Worm (Caenorhabditis elegans): ENCODE measurements around the gene srh-68.

The srh-68 gene

DNA sequence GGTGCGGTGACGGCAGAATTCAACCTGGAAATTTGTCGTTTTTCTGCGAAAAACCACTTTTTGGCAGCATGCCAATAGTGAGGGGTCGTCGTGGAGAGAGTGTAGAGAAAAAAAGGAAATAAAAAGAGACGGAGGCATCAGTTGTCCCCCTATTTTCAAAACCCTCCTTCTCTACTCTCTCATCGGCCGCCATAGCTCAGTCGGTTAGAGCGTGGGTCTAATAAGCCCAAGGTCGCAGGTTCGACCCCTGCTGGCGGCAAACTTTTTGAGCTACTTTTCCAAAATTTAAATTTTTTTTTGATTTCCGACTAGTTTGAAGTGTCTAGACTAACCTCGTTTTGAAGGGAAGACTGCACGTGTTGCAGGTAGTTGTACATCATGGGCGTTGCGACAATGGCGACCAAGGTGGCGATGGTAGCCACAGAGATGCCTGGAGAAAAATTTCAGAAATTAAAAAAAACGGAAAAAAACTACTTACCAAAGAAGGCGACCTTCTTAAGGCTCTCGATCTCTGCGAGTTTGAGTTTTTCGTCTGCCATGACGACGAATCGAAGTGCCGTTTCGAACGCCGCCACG, 12.5 kb upstream of the srh-68 start, which contains the start of gene col-85:
col-85 (minus strand) TSS at position 540 of the 576 bp plus-strand sequence.
- TF ChIP-seq ceh-2 (tag; optimal IDR thresholded peaks at IDR 0.05) (peak; percentile 88), hlh-8 (tag; optimal IDR thresholded peaks at IDR 0.05) (peak; percentile 90), unc-86 (tag; optimal IDR thresholded peaks at IDR 0.05) (peak; percentile 84), pat-9 (tag; optimal IDR thresholded peaks at IDR 0.05) (peak; percentile 94), pros-1 (tag; optimal IDR thresholded peaks at IDR 0.05) (no peak), pag-3 (tag; optimal IDR thresholded peaks at IDR 0.05; ENCODE audit: borderline replicate concordance) (peak; percentile 89), K02D7.2 (tag; optimal IDR thresholded peaks at IDR 0.05) (peak; percentile 95), T23F11.4 (GFP tag; optimal IDR thresholded peaks at IDR 0.05) (peak; percentile 97), sox-2 (GFP tag; IDR thresholded peaks at IDR 0.05) (peak; percentile 92), gmeb-2 (tag; optimal IDR thresholded peaks at IDR 0.05) (peak; percentile 98), mec-3 (tag; optimal IDR thresholded peaks at IDR 0.05; ENCODE audit: borderline replicate concordance) (peak; percentile 75), ceh-24 (tag; optimal IDR thresholded peaks at IDR 0.05) (peak; percentile 90), odd-2 (tag; optimal IDR thresholded peaks at IDR 0.05) (peak; percentile 79), ref-2 (tag; optimal IDR thresholded peaks at IDR 0.05) (peak; percentile 89), ceh-6 (GFP tag; optimal IDR thresholded peaks at IDR 0.05) (peak; percentile 91), npax-4 (tag; optimal IDR thresholded peaks at IDR 0.05) (peak; percentile 88), ceh-9 (tag; optimal IDR thresholded peaks at IDR 0.05) (peak; percentile 93), K09A11.1 (tag; optimal IDR thresholded peaks at IDR 0.05; ENCODE audit: insufficient read depth) (peak; percentile 88), ztf-16 (tag; optimal IDR thresholded peaks at IDR 0.05) (peak; percentile 95), syd-9 (tag; optimal IDR thresholded peaks at IDR 0.05) (peak; percentile 93), pqm-1 (tag; optimal IDR thresholded peaks at IDR 0.05) (peak; percentile 86), lim-6 (tag; optimal IDR thresholded peaks at IDR 0.05) (peak; percentile 84), ceh-31 (tag; optimal IDR thresholded peaks at IDR 0.05) (peak; percentile 86), fkh-6 (tag; optimal IDR thresholded peaks at IDR 0.05) (peak; percentile 95), rnt-1 (tag; optimal IDR thresholded peaks at IDR 0.05) (peak; percentile 89), elt-4 (tag; optimal IDR thresholded peaks at IDR 0.05) (no peak), lin-11 (tag; optimal IDR thresholded peaks at IDR 0.05) (peak; percentile 87), Y22D7AL.16 (tag; optimal IDR thresholded peaks at IDR 0.05) (peak; percentile 94), zip-5 (tag; optimal IDR thresholded peaks at IDR 0.05) (peak; percentile 83), ama-1 (optimal IDR thresholded peaks at IDR 0.05) (no peak), hlh-13 (GFP tag; optimal IDR thresholded peaks at IDR 0.05) (peak; percentile 94), nfya-1 (tag; optimal IDR thresholded peaks at IDR 0.05) (peak; percentile 84), unc-55 (GFP tag; optimal IDR thresholded peaks at IDR 0.05) (no peak), madf-2 (tag; optimal IDR thresholded peaks at IDR 0.05) (peak; percentile 93), ttx-3 (tag; optimal IDR thresholded peaks at IDR 0.05) (peak; percentile 92), hlh-6 (tag; optimal IDR thresholded peaks at IDR 0.05) (peak; percentile 95), hlh-30 (tag; optimal IDR thresholded peaks at IDR 0.05; ENCODE audit: insufficient read depth) (peak; percentile 46), nhr-232 (tag; optimal IDR thresholded peaks at IDR 0.05) (peak; percentile 85), fkh-10 (GFP tag; optimal IDR thresholded peaks at IDR 0.05) (peak; percentile 52), elt-2 (tag; optimal IDR thresholded peaks at IDR 0.05) (peak; percentile 96), ets-4 (tag; optimal IDR thresholded peaks at IDR 0.05) (peak; percentile 78), ceh-34 (tag; optimal IDR thresholded peaks at IDR 0.05) (peak; percentile 92), ceh-45 (GFP tag; IDR thresholded peaks at IDR 0.05) (peak; percentile 96), dmd-4 (tag; optimal IDR thresholded peaks at IDR 0.05; ENCODE audit: borderline replicate concordance) (peak; percentile 94), sox-4 (tag; optimal IDR thresholded peaks at IDR 0.05) (peak; percentile 97), pha-4 (tag; optimal IDR thresholded peaks at IDR 0.05) (no peak), unc-3 (GFP tag; conservative IDR thresholded peaks at IDR 0.05) (peak; percentile 94), unc-3 (tag; optimal IDR thresholded peaks at IDR 0.05) (peak; percentile 94), pax-1 (tag; optimal IDR thresholded peaks at IDR 0.05) (no peak), nhr-11 (tag; optimal IDR thresholded peaks at IDR 0.05) (no peak), fax-1 (tag; optimal IDR thresholded peaks at IDR 0.05) (peak; percentile 88), ahr-1 (tag; optimal IDR thresholded peaks at IDR 0.05) (peak; percentile 86), tbx-2 (tag; optimal IDR thresholded peaks at IDR 0.05) (peak; percentile 92)

Data from whole organism, late embryonic.